Fruit fly (Drosophila melanogaster): ENCODE results near the gene rpr.

DNA sequence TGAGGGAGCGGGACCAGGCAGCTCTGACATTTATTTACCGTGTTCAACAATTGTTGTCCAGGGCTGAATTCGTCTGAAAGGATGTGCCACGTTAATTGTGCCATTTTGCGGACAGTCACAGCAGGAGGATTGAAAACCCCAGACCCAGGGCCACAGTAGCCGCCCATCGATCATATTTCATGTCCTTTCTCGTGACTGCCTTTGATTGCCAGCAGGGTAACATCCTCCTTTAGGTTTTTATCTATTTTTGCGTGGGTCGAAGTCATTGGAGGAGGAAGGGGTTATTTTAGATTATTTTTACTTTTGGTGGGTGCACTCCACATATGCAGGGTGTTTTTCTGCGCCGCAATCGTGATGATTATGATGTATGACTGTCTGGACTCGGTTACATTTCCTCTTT lies 42.9 kb downstream of the rpr start:
- TF ChIP-seq cato (GFP tag; optimal IDR thresholded peaks at IDR 0.05; ENCODE audit: borderline replicate concordance) (no peak), CG4424 (GFP tag; optimal IDR thresholded peaks at IDR 0.05) (no peak), Sox100B (GFP tag; optimal IDR thresholded peaks at IDR 0.05) (no peak), E2f2 (GFP tag; IDR thresholded peaks at IDR 0.05) (no peak), CG17361 (GFP tag; IDR thresholded peaks at IDR 0.05) (no peak), ase (GFP tag; IDR thresholded peaks at IDR 0.05) (no peak), sc (optimal IDR thresholded peaks at IDR 0.05) (no peak), sc (GFP tag; optimal IDR thresholded peaks at IDR 0.05) (no peak)

Measured in whole organism, embryonic.